Worm (Caenorhabditis elegans) whole organism, L3 larva: ENCODE results near the gene R05F9.9.

Experiments
- aly-2 ChIP-seq: fragments of 150-350 bp; optimal IDR thresholded peaks from 2 replicates; lab custom pipeline; 2014; ENCODE audit warnings: missing biosample characterization, missing genetic modification characterization
- nhr-11 ChIP-seq: fragments of 150-350 bp; optimal IDR thresholded peaks from 2 replicates; lab custom pipeline; 2014; ENCODE audit warnings: missing biosample characterization, missing genetic modification characterization
- nhr-25 ChIP-seq: sonication (generic microtip); optimal IDR thresholded peaks from 2 replicates; lab custom pipeline; 2017; ENCODE audit warnings: missing biosample characterization, missing genetic modification characterization
- nhr-76 ChIP-seq: fragments of 150-350 bp; sonication (generic microtip); optimal IDR thresholded peaks from 5 replicates; lab custom pipeline; 2014; ENCODE audit warnings: missing biosample characterization, missing genetic modification characterization

DNA sequence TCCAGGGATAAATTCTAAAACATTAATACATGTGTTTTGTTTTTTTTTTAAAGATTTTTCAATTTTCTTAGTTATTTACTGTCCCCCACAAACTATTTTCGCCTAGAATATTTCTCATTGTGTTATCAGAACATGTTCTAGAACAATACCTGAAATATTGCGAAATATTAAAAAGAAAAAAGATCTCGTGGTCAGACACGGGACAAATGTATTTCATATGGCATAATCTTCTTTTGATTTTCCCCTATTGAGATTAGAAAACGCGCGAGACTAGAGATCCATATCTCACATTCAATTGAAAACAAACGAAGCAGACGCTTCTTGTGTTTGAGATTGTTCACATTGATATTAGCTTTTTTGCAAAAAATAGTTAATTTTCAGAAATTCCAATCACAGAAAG, 45.8 kb downstream of the R05F9.9 start:
- TF ChIP-seq aly-2 (tag; lab: Kevin White, UChicago): no peak
- TF ChIP-seq nhr-76 (tag; lab: Kevin White, UChicago): no peak
- no peak for TF ChIP-seq nhr-11 (tag; lab: Kevin White, UChicago)
- peak; percentile 54 for TF ChIP-seq nhr-25 (tag; lab: Kevin White, UChicago)
